Fruit fly (Drosophila melanogaster) whole organism, embryonic: Measurements from ENCODE around the gene Exd2.

Experiments
- CG13296 ChIP-seq: fragments of 200-800 bp; sonication (Bioruptor generic); optimal IDR thresholded peaks from 3 replicates; lab custom pipeline; 2018; ENCODE audit warnings: missing biosample characterization, mild to moderate bottlenecking, missing genetic modification characterization
- CG15269 ChIP-seq: fragments of 200-800 bp; sonication (Bioruptor generic); optimal IDR thresholded peaks from 2 replicates; lab custom pipeline; 2018; ENCODE audit warnings: missing biosample characterization, mild to moderate bottlenecking, missing genetic modification characterization, moderate library complexity
- CG17568 ChIP-seq: fragments of 200-800 bp; sonication (Bioruptor generic); optimal IDR thresholded peaks from 2 replicates; lab custom pipeline; 2018; ENCODE audit warnings: missing biosample characterization, mild to moderate bottlenecking, missing genetic modification characterization, moderate library complexity
- CG17829 ChIP-seq: fragments of 200-800 bp; optimal IDR thresholded peaks from 2 replicates; lab custom pipeline; 2019; ENCODE audit warnings: missing biosample characterization, mild to moderate bottlenecking, missing genetic modification characterization, moderate library complexity
- CG1792 ChIP-seq: fragments of 200-800 bp; sonication (Bioruptor generic); optimal IDR thresholded peaks from 2 replicates; lab custom pipeline; 2016; ENCODE audit warnings: missing biosample characterization, missing genetic modification characterization
- CG32772 ChIP-seq: fragments of 200-800 bp; sonication (Bioruptor generic); IDR thresholded peaks from 2 replicates; pipeline ENCODE4 v1.3.6; 2022; ENCODE audit warnings: missing biosample characterization, missing genetic modification characterization
- CG7357 ChIP-seq: fragments of 200-800 bp; sonication (Bioruptor generic); IDR thresholded peaks from 3 replicates; pipeline ENCODE4 v1.3.6; 2022; ENCODE audit warnings: missing biosample characterization, missing genetic modification characterization
- CG7372 ChIP-seq: fragments of 200-800 bp; sonication (Bioruptor generic); IDR thresholded peaks from 2 replicates; pipeline ENCODE4 v1.3.6; 2022; ENCODE audit warnings: missing biosample characterization, missing genetic modification characterization
- CG7928 ChIP-seq: fragments of 200-800 bp; sonication (Bioruptor generic); optimal IDR thresholded peaks from 2 replicates; lab custom pipeline; 2017; ENCODE audit warnings: missing biosample characterization, mild to moderate bottlenecking, missing genetic modification characterization
- CG7987 ChIP-seq: fragments of 200-800 bp; sonication (Bioruptor generic); optimal IDR thresholded peaks from 2 replicates; lab custom pipeline; 2018; ENCODE audit warnings: missing biosample characterization, mild to moderate bottlenecking, missing genetic modification characterization, moderate library complexity
- CG8944 ChIP-seq: fragments of 200-800 bp; sonication (Bioruptor generic); optimal IDR thresholded peaks from 3 replicates; lab custom pipeline; 2016; ENCODE audit warnings: missing biosample characterization, missing genetic modification characterization
- Camta ChIP-seq: fragments of 200-800 bp; sonication (Bioruptor generic); optimal IDR thresholded peaks from 2 replicates; lab custom pipeline; 2016; ENCODE audit warnings: missing biosample characterization, missing genetic modification characterization
- Chrac-16 ChIP-seq: fragments of 200-800 bp; sonication (Bioruptor generic); optimal IDR thresholded peaks from 3 replicates; lab custom pipeline; 2016; ENCODE audit warnings: missing biosample characterization, missing genetic modification characterization
- D ChIP-seq, 2 experiments: fragments of 200-800 bp in 1 of 2; fragments of >200 bp in 1 of 2; sonication (Bioruptor generic) in 1 of 2; optimal IDR thresholded peaks; 2 replicates in 1 of 2; 3 replicates in 1 of 2; lab custom pipeline; 2017; ENCODE audit warnings: mild to moderate bottlenecking in 1 of 2, missing biosample characterization in 1 of 2, missing genetic modification characterization in 1 of 2, missing genetic modification reagents in 1 of 2
- Dad ChIP-seq: fragments of 200-800 bp; sonication (Bioruptor generic); optimal IDR thresholded peaks from 3 replicates; lab custom pipeline; 2016; ENCODE audit warnings: missing biosample characterization, missing genetic modification characterization
- Dfd ChIP-seq, 2 experiments: fragments of >200 bp; optimal IDR thresholded peaks; 2 replicates each; lab custom pipeline; 2017; ENCODE audit warnings: missing biosample characterization in 2 of 2, missing genetic modification characterization in 2 of 2
- Doc2 ChIP-seq: fragments of 200-800 bp; sonication (Bioruptor generic); IDR thresholded peaks from 2 replicates; pipeline ENCODE4 v1.3.6; 2022; ENCODE audit warnings: missing biosample characterization, missing genetic modification characterization
- Dref ChIP-seq: fragments of 200-800 bp; sonication (Bioruptor generic); IDR thresholded peaks from 2 replicates; pipeline ENCODE4 v1.3.6; 2022; ENCODE audit warnings: missing biosample characterization, missing genetic modification characterization
- Eip74EF ChIP-seq, 2 experiments: fragments of 200-800 bp in 1 of 2; fragments of >200 bp in 1 of 2; sonication (Bioruptor generic) in 1 of 2; optimal IDR thresholded peaks; 2 replicates each; lab custom pipeline; 2017 to 2019; ENCODE audit warnings: missing biosample characterization in 2 of 2, missing genetic modification characterization in 2 of 2, mild to moderate bottlenecking in 1 of 2, moderate library complexity in 1 of 2
- Gug ChIP-seq: fragments of 200-800 bp; sonication (Bioruptor generic); IDR thresholded peaks from 4 replicates; pipeline ENCODE4 v1.3.6; 2022; ENCODE audit warnings: missing biosample characterization, missing genetic modification characterization
- HLH3B ChIP-seq: fragments of 200-800 bp; sonication (Bioruptor generic); IDR thresholded peaks from 2 replicates; pipeline ENCODE4 v1.3.6; 2022; ENCODE audit warnings: missing biosample characterization, missing genetic modification characterization
- Med ChIP-seq: fragments of 200-800 bp; sonication (Bioruptor generic); peaks from one replicate; lab custom pipeline; 2016; ENCODE audit warnings: missing biosample characterization, missing genetic modification characterization, mild to moderate bottlenecking, inconsistent platforms, moderate library complexity
- Mrtf ChIP-seq: fragments of 200-800 bp; sonication (Bioruptor generic); IDR thresholded peaks from 3 replicates; pipeline ENCODE4 v1.3.6; 2022; ENCODE audit warnings: missing biosample characterization, missing genetic modification characterization
- PHDP ChIP-seq: fragments of 200-800 bp; sonication (Bioruptor generic); optimal IDR thresholded peaks from 3 replicates; lab custom pipeline; 2018; ENCODE audit warnings: missing biosample characterization, mild to moderate bottlenecking, missing genetic modification characterization, moderate library complexity
- Usf ChIP-seq: fragments of 200-800 bp; sonication (Bioruptor generic); optimal IDR thresholded peaks from 2 replicates; lab custom pipeline; 2017; ENCODE audit warnings: missing genotype, missing biosample characterization, missing genetic modification characterization
- Xbp1 ChIP-seq: fragments of 200-800 bp; sonication (Bioruptor generic); optimal IDR thresholded peaks from 3 replicates; lab custom pipeline; 2016; ENCODE audit warnings: missing biosample characterization, mild to moderate bottlenecking, missing genetic modification characterization
- ab ChIP-seq: fragments of 200-800 bp; sonication (Bioruptor generic); optimal IDR thresholded peaks from 2 replicates; lab custom pipeline; 2016; ENCODE audit warnings: missing biosample characterization, missing genetic modification characterization
- ap ChIP-seq: fragments of 200-800 bp; sonication (Bioruptor generic); IDR thresholded peaks from 2 replicates; pipeline ENCODE4 v1.3.6; 2022; ENCODE audit warnings: missing biosample characterization, missing genetic modification characterization
- ash1 ChIP-seq: fragments of 200-800 bp; sonication (Bioruptor generic); optimal IDR thresholded peaks from 2 replicates; lab custom pipeline; 2018; ENCODE audit warnings: missing biosample characterization, mild to moderate bottlenecking, missing genetic modification characterization
- bab2 ChIP-seq: fragments of 200-800 bp; sonication (Bioruptor generic); optimal IDR thresholded peaks from 2 replicates; lab custom pipeline; 2016; ENCODE audit warnings: missing biosample characterization, missing genetic modification characterization
- bbx ChIP-seq: fragments of 200-800 bp; sonication (Bioruptor generic); IDR thresholded peaks from 2 replicates; pipeline ENCODE4 v1.3.6; 2022; ENCODE audit warnings: missing biosample characterization, missing genetic modification characterization; ENCODE audit not compliant: partially characterized antibody
- dati ChIP-seq: fragments of 200-800 bp; sonication (Bioruptor generic); IDR thresholded peaks from 2 replicates; pipeline ENCODE4 v1.3.6; 2022; ENCODE audit warnings: missing biosample characterization, missing genetic modification characterization
- esg ChIP-seq: fragments of 200-800 bp; sonication (Bioruptor generic); conservative IDR thresholded peaks from 2 replicates; pipeline ENCODE4 v1.3.6; 2022; ENCODE audit warnings: missing biosample characterization, missing genetic modification characterization
- eve ChIP-seq, 2 experiments: fragments of >200 bp; optimal IDR thresholded peaks; 2 replicates each; lab custom pipeline; 2017; ENCODE audit warnings: missing biosample characterization in 2 of 2, missing genetic modification characterization in 2 of 2
- gem ChIP-seq: fragments of 200-800 bp; sonication (Bioruptor generic); optimal IDR thresholded peaks from 2 replicates; lab custom pipeline; 2019; ENCODE audit warnings: missing biosample characterization, mild to moderate bottlenecking, missing genetic modification characterization, moderate library complexity
- gfzf ChIP-seq: fragments of 200-800 bp; sonication (Bioruptor generic); optimal IDR thresholded peaks from 2 replicates; lab custom pipeline; 2016; ENCODE audit warnings: missing biosample characterization, mild to moderate bottlenecking, missing genetic modification characterization, moderate library complexity
- hb ChIP-seq: fragments of 200-800 bp; sonication (Bioruptor generic); IDR thresholded peaks from 3 replicates; pipeline ENCODE4 v1.3.6; 2022; ENCODE audit warnings: missing biosample characterization, missing genetic modification characterization; ENCODE audit not compliant: partially characterized antibody
- klu ChIP-seq: fragments of 200-800 bp; sonication (Bioruptor generic); IDR thresholded peaks from 2 replicates; pipeline ENCODE4 v1.3.6; 2022; ENCODE audit warnings: missing biosample characterization, missing genetic modification characterization
- lbe ChIP-seq: fragments of 200-800 bp; sonication (Bioruptor generic); optimal IDR thresholded peaks from 2 replicates; lab custom pipeline; 2016; ENCODE audit warnings: missing biosample characterization, mild to moderate bottlenecking, missing genetic modification characterization
- lola ChIP-seq, 3 experiments: fragments of >200 bp in 2 of 3; fragments of 200-800 bp in 1 of 3; sonication (Bioruptor generic) in 1 of 3; optimal IDR thresholded peaks; 2 replicates each; lab custom pipeline; 2017 to 2019; ENCODE audit warnings: missing biosample characterization in 3 of 3, missing genetic modification characterization in 3 of 3, mild to moderate bottlenecking in 1 of 3, moderate library complexity in 1 of 3
- nerfin-1 ChIP-seq: fragments of 200-800 bp; sonication (Bioruptor generic); optimal IDR thresholded peaks from 3 replicates; lab custom pipeline; 2019; ENCODE audit warnings: missing biosample characterization, mild to moderate bottlenecking, missing genetic modification characterization, moderate library complexity
- sima ChIP-seq: fragments of 200-800 bp; sonication (Bioruptor generic); optimal IDR thresholded peaks from 2 replicates; lab custom pipeline; 2016; ENCODE audit warnings: missing biosample characterization, missing genetic modification characterization
- sisA ChIP-seq: fragments of 200-800 bp; sonication (Bioruptor generic); IDR thresholded peaks from 2 replicates; pipeline ENCODE4 v1.3.6; 2022; ENCODE audit warnings: missing biosample characterization, missing genetic modification characterization
- slbo ChIP-seq: fragments of 200-800 bp; sonication (Bioruptor generic); IDR thresholded peaks from 2 replicates; pipeline ENCODE4 v1.3.6; 2022; ENCODE audit warnings: missing biosample characterization, missing genetic modification characterization
- sna ChIP-seq: fragments of 200-800 bp; sonication (Bioruptor generic); IDR thresholded peaks from 2 replicates; pipeline ENCODE4 v1.3.6; 2022; ENCODE audit warnings: missing biosample characterization, missing genetic modification characterization; ENCODE audit not compliant: partially characterized antibody
- stc ChIP-seq: fragments of 200-800 bp; sonication (Bioruptor generic); IDR thresholded peaks from 2 replicates; pipeline ENCODE4 v1.3.6; 2022; ENCODE audit warnings: missing biosample characterization, missing genetic modification characterization
- unpg ChIP-seq: fragments of 200-800 bp; sonication (Bioruptor generic); optimal IDR thresholded peaks from 3 replicates; lab custom pipeline; 2018; ENCODE audit warnings: missing biosample characterization, mild to moderate bottlenecking, missing genetic modification characterization, moderate library complexity
- zen ChIP-seq: fragments of 200-800 bp; sonication (Bioruptor generic); optimal IDR thresholded peaks from 3 replicates; lab custom pipeline; 2018; ENCODE audit warnings: missing biosample characterization, mild to moderate bottlenecking, missing genetic modification characterization, moderate library complexity
- zf30C ChIP-seq: fragments of 200-800 bp; sonication (Bioruptor generic); optimal IDR thresholded peaks from 3 replicates; lab custom pipeline; 2018; ENCODE audit warnings: missing biosample characterization, mild to moderate bottlenecking, missing genetic modification characterization
- zfh1 ChIP-seq: fragments of 200-800 bp; sonication (Bioruptor generic); IDR thresholded peaks from 3 replicates; pipeline ENCODE4 v1.3.6; 2022; ENCODE audit warnings: missing biosample characterization, missing genetic modification characterization

Exd2 gene

dm6 chr3R:11421643-11422122, 13.8 kb downstream of the Exd2 start, which contains the start of the genes ninaG and Sptz (continued):
- peak; percentile 71 for TF ChIP-seq CG7987
- TF ChIP-seq Dfd (GFP tag; optimal IDR thresholded peaks at IDR 0.05; lab: Kevin White, UChicago), result no peak
- TF ChIP-seq CG7928, result peak; percentile 67
- no peak for TF ChIP-seq bbx (GFP tag; lab: Robert Waterston, UW)
- TF ChIP-seq sna, result peak; percentile 44; the same call in 1 of the 2 replicates
- TF ChIP-seq Chrac-16 (GFP tag; lab: Kevin White, UChicago), result peak; percentile 96
- TF ChIP-seq gfzf (GFP tag; lab: Kevin White, UChicago), result peak; percentile 39
- TF ChIP-seq unpg (GFP tag; lab: Kevin White, UChicago), result peak; percentile 93
- no peak for TF ChIP-seq PHDP
- TF ChIP-seq CG8944 (GFP tag; lab: Kevin White, UChicago), result peak; percentile 96
- peak; percentile 67 for TF ChIP-seq Dref (GFP tag; lab: Robert Waterston, UW)
- TF ChIP-seq Med (GFP tag; lab: Kevin White, UChicago), result peak; percentile 99
- TF ChIP-seq HLH3B, result peak; percentile 95
- peak; percentile 90 for TF ChIP-seq Mrtf (GFP tag; lab: Robert Waterston, UW)
- TF ChIP-seq zf30C (GFP tag; lab: Kevin White, UChicago), result no peak
- no peak for TF ChIP-seq CG17568 (GFP tag; lab: Kevin White, UChicago)
- peak; percentile 94 for TF ChIP-seq zen (tag; lab: Kevin White, UChicago)
- peak; percentile 84 for TF ChIP-seq CG1792 (GFP tag; lab: Kevin White, UChicago)
- peak; percentile 71 for TF ChIP-seq dati (GFP tag; lab: Robert Waterston, UW)
- peak; percentile 93 for TF ChIP-seq Dad (GFP tag; lab: Kevin White, UChicago)
- TF ChIP-seq Eip74EF (GFP tag; optimal IDR thresholded peaks at IDR 0.05; lab: Kevin White, UChicago), result no peak
- peak; percentile 97 for TF ChIP-seq zfh1 (GFP tag; lab: Robert Waterston, UW)
- peak; percentile 89 for TF ChIP-seq CG7357 (GFP tag; lab: Robert Waterston, UW)
- TF ChIP-seq lola (GFP tag; optimal IDR thresholded peaks at IDR 0.05; lab: Kevin White, UChicago), result peak in 1 of 3 experiments; percentile 92
- peak; percentile 70 for TF ChIP-seq CG13296 (GFP tag; lab: Kevin White, UChicago)
- no peak for TF ChIP-seq D (optimal IDR thresholded peaks at IDR 0.05; lab: Kevin White, UChicago)
- peak; percentile 87 for TF ChIP-seq D (GFP tag; optimal IDR thresholded peaks at IDR 0.05; lab: Kevin White, UChicago)
- TF ChIP-seq sima (GFP tag; lab: Kevin White, UChicago), result peak; percentile 79
- TF ChIP-seq CG15269 (tag; lab: Kevin White, UChicago), result peak; percentile 87
- peak; percentile 91 for TF ChIP-seq Usf (GFP tag; lab: Kevin White, UChicago)
- peak; percentile 97 for TF ChIP-seq slbo
- peak; percentile 88 for TF ChIP-seq stc (GFP tag; lab: Robert Waterston, UW)
- TF ChIP-seq sisA (GFP tag; lab: Robert Waterston, UW), result peak; percentile 96
- peak; percentile 96 for TF ChIP-seq bab2
- peak; percentile 93 for TF ChIP-seq ap (GFP tag; lab: Robert Waterston, UW)
- no peak for TF ChIP-seq hb
- TF ChIP-seq esg, result peak; percentile 96
- TF ChIP-seq CG17829 (tag; lab: Kevin White, UChicago), result peak; percentile 91
- TF ChIP-seq Xbp1 (GFP tag; lab: Kevin White, UChicago), result peak; percentile 97
- peak; percentile 84 for TF ChIP-seq Doc2 (GFP tag; lab: Robert Waterston, UW)
- peak; percentile 94 for TF ChIP-seq Camta
- peak; percentile 94 for TF ChIP-seq klu (GFP tag; lab: Robert Waterston, UW)
- TF ChIP-seq Gug, result peak; percentile 96
- TF ChIP-seq CG7372, result peak; percentile 93
- peak; percentile 95 for TF ChIP-seq gem (tag; lab: Kevin White, UChicago)
- peak; percentile 90 for TF ChIP-seq ab (GFP tag; lab: Kevin White, UChicago)
- no peak for TF ChIP-seq ash1 (GFP tag; lab: Kevin White, UChicago)
- no peak for TF ChIP-seq lbe
- peak; percentile 96 for TF ChIP-seq CG32772 (GFP tag; lab: Robert Waterston, UW)
- peak in 1 of 2 experiments; percentile 86 for TF ChIP-seq eve (GFP tag; optimal IDR thresholded peaks at IDR 0.05; lab: Kevin White, UChicago)
- TF ChIP-seq nerfin-1 (tag; lab: Kevin White, UChicago), result peak; percentile 84
